Fruit fly (Drosophila melanogaster) whole organism, embryonic: Measurements from ENCODE around the gene Taf6.
A peak's percentile ranks its signal among the peaks of the same experiment; 100 is the strongest.

Source experiments
- CG17186 ChIP-seq: fragments of 200-800 bp; sonication (Bioruptor generic); optimal IDR thresholded peaks from 3 replicates; lab custom pipeline; 2017; ENCODE audit warnings: missing biosample characterization, missing genetic modification reagents, missing genetic modification characterization
- CG17568 ChIP-seq: fragments of 200-800 bp; sonication (Bioruptor generic); optimal IDR thresholded peaks from 2 replicates; lab custom pipeline; 2018; ENCODE audit warnings: missing biosample characterization, mild to moderate bottlenecking, missing genetic modification characterization, moderate library complexity
- CG31388 ChIP-seq: fragments of 200-800 bp; sonication (Bioruptor generic); optimal IDR thresholded peaks from 2 replicates; lab custom pipeline; 2016; ENCODE audit warnings: missing biosample characterization, missing genetic modification characterization
- CG3407 ChIP-seq: fragments of 200-800 bp; sonication (Bioruptor generic); optimal IDR thresholded peaks from 2 replicates; lab custom pipeline; 2018; ENCODE audit warnings: missing biosample characterization, mild to moderate bottlenecking, missing genetic modification characterization
- CG6654 ChIP-seq: fragments of 200-800 bp; sonication (Bioruptor generic); optimal IDR thresholded peaks from 2 replicates; lab custom pipeline; 2017; ENCODE audit warnings: missing biosample characterization, mild to moderate bottlenecking, missing genetic modification characterization
- HLH3B ChIP-seq: fragments of 200-800 bp; sonication (Bioruptor generic); IDR thresholded peaks from 2 replicates; pipeline ENCODE4 v1.3.6; 2022; ENCODE audit warnings: missing biosample characterization, missing genetic modification characterization
- crc ChIP-seq: fragments of 200-800 bp; sonication (Bioruptor generic); optimal IDR thresholded peaks from 2 replicates; lab custom pipeline; 2016; ENCODE audit warnings: missing biosample characterization, missing genetic modification characterization
- da ChIP-seq: fragments of 200-800 bp; sonication (Bioruptor generic); optimal IDR thresholded peaks from 2 replicates; lab custom pipeline; 2016; ENCODE audit warnings: missing biosample characterization, missing genetic modification characterization
- lbe ChIP-seq: fragments of 200-800 bp; sonication (Bioruptor generic); optimal IDR thresholded peaks from 2 replicates; lab custom pipeline; 2016; ENCODE audit warnings: missing biosample characterization, mild to moderate bottlenecking, missing genetic modification characterization
- pan ChIP-seq, 4 experiments: fragments of >200 bp in 3 of 4; fragments of 200-800 bp in 1 of 4; sonication (Bioruptor generic) in 1 of 4; optimal IDR thresholded peaks in 3 of 4; IDR thresholded peaks in 1 of 4; 2 replicates each; pipeline versions ENCODE4 v1.3.6 to Lab custom; 2017 to 2022; ENCODE audit warnings: missing biosample characterization in 2 of 4, missing genetic modification characterization in 2 of 4, mixed read lengths in 1 of 4
- ranshi ChIP-seq: fragments of 200-800 bp; sonication (Bioruptor generic); IDR thresholded peaks from 2 replicates; pipeline ENCODE4 v1.3.6; 2022; ENCODE audit warnings: missing biosample characterization, missing genetic modification characterization
- repo ChIP-seq: fragments of 200-800 bp; sonication (Bioruptor generic); optimal IDR thresholded peaks from 2 replicates; lab custom pipeline; 2016; ENCODE audit warnings: missing biosample characterization, missing genetic modification characterization
- sob ChIP-seq: fragments of 200-800 bp; sonication (Bioruptor generic); IDR thresholded peaks from 2 replicates; pipeline ENCODE4 v1.3.6; 2022; ENCODE audit warnings: missing biosample characterization, missing genetic modification characterization

DNA sequence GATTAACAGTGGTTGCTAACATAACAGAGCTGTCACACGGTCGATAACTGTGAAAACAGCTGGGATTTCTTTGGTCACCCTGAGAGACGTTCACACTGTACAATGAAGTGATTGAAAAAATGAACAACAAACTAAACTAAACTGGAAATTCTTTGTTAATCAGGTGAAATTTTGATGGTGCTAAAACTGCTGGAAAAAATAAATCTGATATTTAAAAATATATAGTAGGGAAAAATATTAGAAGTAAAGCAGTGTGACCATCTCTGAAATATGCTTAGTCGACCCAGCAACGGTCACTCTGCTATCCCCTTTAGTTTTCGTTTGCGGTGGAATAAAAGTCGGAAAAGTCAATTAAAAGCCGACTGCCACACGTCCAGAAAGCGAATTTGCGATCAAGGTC lies 12.9 kb upstream of the Taf6 start, which contains the start of the genes CG9231 and CG9330:
- peak; percentile 8 for TF ChIP-seq CG17568
- no peak for TF ChIP-seq CG3407 (GFP tag; lab: Kevin White, UChicago)
- TF ChIP-seq ranshi (GFP tag; lab: Robert Waterston, UW): no peak
- TF ChIP-seq HLH3B (GFP tag; lab: Robert Waterston, UW): no peak
- no peak for TF ChIP-seq CG31388
- TF ChIP-seq sob (GFP tag; lab: Robert Waterston, UW): 0 out of 2 replicates have a peak, but pooled peaks have one; percentile 24
- no peak for TF ChIP-seq CG6654
- TF ChIP-seq repo (GFP tag; lab: Kevin White, UChicago): no peak
- TF ChIP-seq pan (optimal IDR thresholded peaks at IDR 0.05; lab: Kevin White, UChicago): no peak
- peak in 1 of 2 experiments; percentile 60 for TF ChIP-seq pan (GFP tag; optimal IDR thresholded peaks at IDR 0.05 in 1 of 2, IDR thresholded peaks at IDR 0.05 in 1 of 2)
- TF ChIP-seq lbe (GFP tag; lab: Kevin White, UChicago): peak; percentile 67
- TF ChIP-seq crc (GFP tag; lab: Kevin White, UChicago): no peak
- TF ChIP-seq da (GFP tag; lab: Kevin White, UChicago): no peak
- TF ChIP-seq CG17186 (GFP tag; lab: Kevin White, UChicago): peak; percentile 40
